Worm (Caenorhabditis elegans) whole organism, L4 larva: ENCODE measurements around the gene gskl-1.

Source experiments
- F10B5.3 ChIP-seq: sonication (generic microtip); optimal IDR thresholded peaks from 2 replicates; lab custom pipeline; 2016; ENCODE audit warnings: mild to moderate bottlenecking, missing genetic modification characterization, missing compliant biosample characterization
- F44E2.7 ChIP-seq: fragments of 200-800 bp; sonication (Bioruptor generic); IDR thresholded peaks from 2 replicates; pipeline ENCODE4 v2.1.2; 2022; ENCODE audit warnings: missing genetic modification characterization, missing compliant biosample characterization
- R02D3.7 ChIP-seq: fragments of 150-350 bp; sonication (generic microtip); optimal IDR thresholded peaks from 3 replicates; lab custom pipeline; 2014; ENCODE audit warnings: missing biosample characterization, missing genetic modification characterization
- T20F7.1 ChIP-seq: fragments of 200-800 bp; sonication (Bioruptor generic); optimal IDR thresholded peaks from 2 replicates; lab custom pipeline; 2018; ENCODE audit warnings: mild to moderate bottlenecking, missing genetic modification characterization, missing compliant biosample characterization
- Y5F2A.4 ChIP-seq: fragments of 200-800 bp; sonication (Bioruptor generic); optimal IDR thresholded peaks from 2 replicates; lab custom pipeline; 2018; ENCODE audit warnings: mild to moderate bottlenecking, missing genetic modification characterization, missing compliant biosample characterization
- Y75B8A.6 ChIP-seq: fragments of 200-800 bp; sonication (Bioruptor generic); IDR thresholded peaks from 2 replicates; pipeline ENCODE4 v1.3.6; 2022; ENCODE audit warnings: missing genetic modification reagents, missing genetic modification characterization, missing compliant biosample characterization
- aha-1 ChIP-seq: fragments of 150-350 bp; peaks from one replicate; lab custom pipeline; 2014; ENCODE audit warnings: missing biosample characterization, missing genetic modification characterization
- ceh-28 ChIP-seq: fragments of 150-350 bp; optimal IDR thresholded peaks from 2 replicates; lab custom pipeline; 2014; ENCODE audit warnings: missing biosample characterization, missing genetic modification reagents, missing genetic modification characterization
- ceh-32 ChIP-seq: sonication (generic microtip); optimal IDR thresholded peaks from 2 replicates; lab custom pipeline; 2016; ENCODE audit warnings: mild to moderate bottlenecking, missing genetic modification characterization, missing compliant biosample characterization; ENCODE audit not compliant: poor library complexity
- ceh-62 ChIP-seq: sonication (generic microtip); optimal IDR thresholded peaks from 2 replicates; lab custom pipeline; 2017; ENCODE audit warnings: missing biosample characterization, missing genetic modification characterization
- ceh-82 ChIP-seq: sonication (generic microtip); optimal IDR thresholded peaks from 2 replicates; lab custom pipeline; 2017; ENCODE audit warnings: missing biosample characterization, missing genetic modification characterization
- cey-2 ChIP-seq: sonication (generic microtip); optimal IDR thresholded peaks from 3 replicates; lab custom pipeline; 2017; ENCODE audit warnings: missing genetic modification characterization, mild to moderate bottlenecking, missing compliant biosample characterization, antibody characterized with exemption, borderline replicate concordance; ENCODE audit not compliant: insufficient read depth
- daf-12 ChIP-seq: fragments of 150-350 bp; optimal IDR thresholded peaks from 2 replicates; lab custom pipeline; 2014; ENCODE audit warnings: missing biosample characterization, missing genetic modification reagents, missing genetic modification characterization
- daf-16 ChIP-seq, 3 experiments: sonication (generic microtip); optimal IDR thresholded peaks; 2 replicates each; lab custom pipeline; 2016 to 2017; ENCODE audit warnings: missing genetic modification characterization in 3 of 3, missing genetic modification reagents in 3 of 3, mild to moderate bottlenecking in 2 of 3, missing compliant biosample characterization in 2 of 3, missing biosample characterization in 1 of 3, moderate library complexity in 1 of 3
- dmd-6 ChIP-seq: fragments of 200-800 bp; sonication (Bioruptor generic); IDR thresholded peaks from 2 replicates; pipeline ENCODE4 v1.3.6; 2022; ENCODE audit warnings: missing genetic modification reagents, missing genetic modification characterization, missing compliant biosample characterization
- dmd-9 ChIP-seq: fragments of 200-800 bp; sonication (Bioruptor generic); IDR thresholded peaks from 2 replicates; pipeline ENCODE4 v1.3.6; 2022; ENCODE audit warnings: missing genetic modification reagents, missing genetic modification characterization, missing compliant biosample characterization
- dpl-1 ChIP-seq: fragments of 150-350 bp; optimal IDR thresholded peaks from 2 replicates; lab custom pipeline; 2014; ENCODE audit warnings: missing biosample characterization, missing genetic modification reagents, missing genetic modification characterization
- dve-1 ChIP-seq: sonication (generic microtip); optimal IDR thresholded peaks from 2 replicates; lab custom pipeline; 2017; ENCODE audit warnings: antibody characterized with exemption, mild to moderate bottlenecking, missing genetic modification characterization, missing compliant biosample characterization; ENCODE audit not compliant: insufficient read depth
- egl-43 ChIP-seq: fragments of 200-800 bp; sonication (Bioruptor generic); IDR thresholded peaks from 2 replicates; pipeline ENCODE4 v1.3.6; 2022; ENCODE audit warnings: missing genetic modification reagents, missing genetic modification characterization, missing compliant biosample characterization
- fos-1 ChIP-seq: fragments of 150-350 bp; optimal IDR thresholded peaks from 2 replicates; lab custom pipeline; 2014; ENCODE audit warnings: missing biosample characterization, missing genetic modification characterization
- gei-8 ChIP-seq: fragments of 200-800 bp; sonication (Bioruptor generic); optimal IDR thresholded peaks from 2 replicates; lab custom pipeline; 2018; ENCODE audit warnings: mild to moderate bottlenecking, missing genetic modification characterization, missing compliant biosample characterization
- hlh-11 ChIP-seq: fragments of 200-800 bp; sonication (Bioruptor generic); optimal IDR thresholded peaks from 2 replicates; lab custom pipeline; 2018; ENCODE audit warnings: mild to moderate bottlenecking, missing genetic modification characterization, missing compliant biosample characterization
- jun-1 ChIP-seq: fragments of 150-350 bp; optimal IDR thresholded peaks from 2 replicates; lab custom pipeline; 2014; ENCODE audit warnings: missing biosample characterization, missing genetic modification reagents, missing genetic modification characterization
- lin-13 ChIP-seq: fragments of 150-350 bp; optimal IDR thresholded peaks from 2 replicates; lab custom pipeline; 2014; ENCODE audit warnings: missing biosample characterization, missing genetic modification reagents, missing genetic modification characterization
- lin-38 ChIP-seq: fragments of 200-800 bp; sonication (Bioruptor generic); IDR thresholded peaks from 2 replicates; pipeline ENCODE4 v1.3.6; 2022; ENCODE audit warnings: missing genetic modification reagents, missing genetic modification characterization, missing compliant biosample characterization
- lsy-2 ChIP-seq, 2 experiments: fragments of 150-350 bp in 1 of 2; sonication (generic microtip) in 1 of 2; optimal IDR thresholded peaks; 2 replicates each; lab custom pipeline; 2014 to 2017; ENCODE audit warnings: missing biosample characterization in 2 of 2, missing genetic modification characterization in 2 of 2
- madf-9 ChIP-seq: fragments of 200-800 bp; sonication (Bioruptor generic); conservative IDR thresholded peaks from 2 replicates; pipeline ENCODE4 v1.3.6; 2022; ENCODE audit warnings: missing genetic modification reagents, missing genetic modification characterization, missing compliant biosample characterization
- mdl-1 ChIP-seq, 2 experiments: fragments of 150-350 bp in 1 of 2; sonication (generic microtip) in 1 of 2; optimal IDR thresholded peaks; 2 replicates each; lab custom pipeline; 2014 to 2017; ENCODE audit warnings: missing biosample characterization in 2 of 2, missing genetic modification characterization in 2 of 2
- mep-1 ChIP-seq: fragments of 150-350 bp; sonication (generic microtip); optimal IDR thresholded peaks from 3 replicates; lab custom pipeline; 2014; ENCODE audit warnings: missing biosample characterization, missing genetic modification characterization
- mxl-2 ChIP-seq: fragments of 200-800 bp; sonication (Bioruptor generic); conservative IDR thresholded peaks from 2 replicates; pipeline ENCODE4 v1.3.6; 2022; ENCODE audit warnings: missing genetic modification reagents, missing genetic modification characterization, missing compliant biosample characterization
- mxl-3 ChIP-seq: fragments of 200-800 bp; sonication (Bioruptor generic); optimal IDR thresholded peaks from 2 replicates; lab custom pipeline; 2018; ENCODE audit warnings: mild to moderate bottlenecking, missing genetic modification characterization, missing compliant biosample characterization
- nhr-10 ChIP-seq: fragments of 150-350 bp; optimal IDR thresholded peaks from 2 replicates; lab custom pipeline; 2014; ENCODE audit warnings: missing biosample characterization, missing genetic modification characterization
- nhr-11 ChIP-seq: fragments of 150-350 bp; optimal IDR thresholded peaks from 2 replicates; lab custom pipeline; 2014; ENCODE audit warnings: missing biosample characterization, missing genetic modification characterization
- nhr-111 ChIP-seq: fragments of 200-800 bp; sonication (Bioruptor generic); optimal IDR thresholded peaks from 2 replicates; lab custom pipeline; 2018; ENCODE audit warnings: mild to moderate bottlenecking, missing genetic modification characterization, missing compliant biosample characterization
- nhr-25 ChIP-seq: sonication (generic microtip); optimal IDR thresholded peaks from 2 replicates; lab custom pipeline; 2017; ENCODE audit warnings: missing genetic modification characterization, mild to moderate bottlenecking, missing compliant biosample characterization, antibody characterized with exemption, moderate library complexity, borderline replicate concordance; ENCODE audit not compliant: insufficient read depth
- nhr-6 ChIP-seq: fragments of 150-350 bp; optimal IDR thresholded peaks from 2 replicates; lab custom pipeline; 2014; ENCODE audit warnings: missing biosample characterization, missing genetic modification characterization
- pha-4 ChIP-seq, 2 experiments: fragments of 150-350 bp in 1 of 2; fragments of 200-800 bp in 1 of 2; sonication (Bioruptor generic) in 1 of 2; IDR thresholded peaks in 1 of 2; optimal IDR thresholded peaks in 1 of 2; 2 replicates each; pipeline versions ENCODE4 v1.3.6 to Lab custom; 2014 to 2022; ENCODE audit warnings: missing genetic modification characterization in 2 of 2, missing genetic modification reagents in 2 of 2, missing biosample characterization in 1 of 2, missing compliant biosample characterization in 1 of 2
- php-3 ChIP-seq: fragments of 200-800 bp; sonication (Bioruptor generic); IDR thresholded peaks from 2 replicates; pipeline ENCODE4 v1.3.6; 2022; ENCODE audit warnings: missing genetic modification reagents, missing genetic modification characterization, missing compliant biosample characterization
- pqm-1 ChIP-seq: sonication (generic microtip); optimal IDR thresholded peaks from 2 replicates; lab custom pipeline; 2017; ENCODE audit warnings: missing biosample characterization, missing genetic modification characterization
- rbr-2 ChIP-seq: sonication (generic microtip); optimal IDR thresholded peaks from 2 replicates; lab custom pipeline; 2016; ENCODE audit warnings: missing genotype, missing genetic modification characterization, missing compliant biosample characterization
- set-16 ChIP-seq: fragments of 200-800 bp; sonication (Bioruptor generic); IDR thresholded peaks from 2 replicates; pipeline ENCODE4 v1.3.6; 2022; ENCODE audit warnings: missing genetic modification reagents, missing genetic modification characterization, missing compliant biosample characterization
- snpc-1.2 ChIP-seq: fragments of 200-800 bp; sonication (Bioruptor generic); IDR thresholded peaks from 2 replicates; pipeline ENCODE4 v1.3.6; 2022; ENCODE audit warnings: missing genetic modification reagents, missing genetic modification characterization, missing compliant biosample characterization
- snpc-4 ChIP-seq: fragments of 150-350 bp; optimal IDR thresholded peaks from 2 replicates; lab custom pipeline; 2014; ENCODE audit warnings: missing biosample characterization, missing genetic modification characterization
- spr-1 ChIP-seq: sonication (generic microtip); optimal IDR thresholded peaks from 2 replicates; lab custom pipeline; 2016; ENCODE audit warnings: mild to moderate bottlenecking, missing genetic modification characterization, missing compliant biosample characterization
- tag-97 ChIP-seq: fragments of 200-800 bp; sonication (Bioruptor generic); IDR thresholded peaks from 2 replicates; pipeline ENCODE4 v1.3.6; 2022; ENCODE audit warnings: missing genetic modification characterization, missing compliant biosample characterization
- unc-39 ChIP-seq: sonication (generic microtip); optimal IDR thresholded peaks from 2 replicates; lab custom pipeline; 2017; ENCODE audit warnings: missing biosample characterization, missing genetic modification characterization
- unc-62 ChIP-seq, 3 experiments: fragments of 150-350 bp in 1 of 3; sonication (generic microtip); optimal IDR thresholded peaks in 2 of 3; peaks in 1 of 3; 1 replicate in 1 of 3; 2 replicates in 2 of 3; lab custom pipeline; 2014 to 2017; ENCODE audit warnings: missing biosample characterization in 3 of 3, missing genetic modification characterization in 3 of 3, missing genetic modification reagents in 3 of 3, missing genotype in 1 of 3
- zag-1 ChIP-seq: fragments of 150-350 bp; optimal IDR thresholded peaks from 2 replicates; lab custom pipeline; 2014; ENCODE audit warnings: missing biosample characterization, missing genetic modification characterization
- zfp-2 ChIP-seq: sonication (generic microtip); optimal IDR thresholded peaks from 2 replicates; lab custom pipeline; 2016; ENCODE audit warnings: mild to moderate bottlenecking, missing genetic modification characterization, missing compliant biosample characterization
- zip-11 ChIP-seq: fragments of 200-800 bp; sonication (Bioruptor generic); IDR thresholded peaks from 2 replicates; pipeline ENCODE4 v1.3.6; 2022; ENCODE audit warnings: missing genetic modification characterization, missing compliant biosample characterization

gskl-1 gene

DNA sequence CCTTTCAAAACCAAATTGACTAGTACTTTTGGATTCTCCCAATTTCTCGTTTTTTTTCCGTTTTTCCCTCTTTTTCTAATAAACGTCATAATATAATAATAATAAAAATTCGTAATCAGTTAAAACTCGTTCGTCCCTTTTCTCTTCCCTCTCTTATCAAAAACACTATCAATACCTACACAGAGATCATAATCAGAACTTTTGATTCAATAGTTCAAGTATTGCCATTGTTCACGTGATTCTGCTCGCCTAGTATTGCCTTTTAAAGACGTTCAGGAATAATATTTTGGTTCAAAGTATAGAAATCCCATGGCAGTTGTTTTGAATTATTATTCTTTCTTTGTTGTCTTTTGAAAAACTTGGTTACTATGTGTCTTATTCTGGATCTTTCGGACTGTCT, 22.7 kb upstream of the gskl-1 start (continued):
- TF ChIP-seq snpc-4 (tag; lab: Kevin White, UChicago) (no peak), ceh-82 (tag; lab: Kevin White, UChicago) (no peak), mxl-2 (GFP tag; lab: Robert Waterston, UW) (no peak), tag-97 (GFP tag; lab: Robert Waterston, UW) (no peak), spr-1 (tag; lab: Kevin White, UChicago) (no peak), nhr-11 (tag; lab: Kevin White, UChicago) (no peak), aha-1 (tag; lab: Kevin White, UChicago) (peak; percentile 83), mxl-3 (GFP tag; lab: Kevin White, UChicago) (no peak), zfp-2 (tag; lab: Kevin White, UChicago) (no peak), madf-9 (no peak), jun-1 (no peak), dmd-6 (peak; percentile 89), F44E2.7 (GFP tag; lab: Robert Waterston, UW) (no peak), zip-11 (GFP tag; lab: Robert Waterston, UW) (no peak), Y75B8A.6 (GFP tag; lab: Robert Waterston, UW) (no peak), zag-1 (tag; lab: Kevin White, UChicago) (no peak), lin-38 (GFP tag; lab: Robert Waterston, UW) (no peak), gei-8 (no peak), rbr-2 (tag; lab: Kevin White, UChicago) (no peak), hlh-11 (tag; lab: Kevin White, UChicago) (peak; percentile 80), nhr-10 (peak; percentile 28), ceh-62 (no peak), R02D3.7 (tag; lab: Kevin White, UChicago) (no peak), Y5F2A.4 (GFP tag; lab: Kevin White, UChicago) (no peak), cey-2 (no peak), pha-4 (GFP tag; IDR thresholded peaks at IDR 0.05; lab: Robert Waterston, UW) (no peak), pha-4 (tag; optimal IDR thresholded peaks at IDR 0.05; lab: Kevin White, UChicago) (no peak), lin-13 (no peak), mdl-1 (tag; optimal IDR thresholded peaks at IDR 0.05; lab: Kevin White, UChicago) (peak in 1 of 2 experiments; percentile 82), daf-16 (GFP tag; optimal IDR thresholded peaks at IDR 0.05; lab: Kevin White, UChicago) (no peak), daf-16 (tag; optimal IDR thresholded peaks at IDR 0.05; lab: Kevin White, UChicago) (peak; percentile 98), unc-39 (tag; lab: Kevin White, UChicago) (no peak), T20F7.1 (GFP tag; lab: Kevin White, UChicago) (no peak), daf-12 (tag; lab: Kevin White, UChicago) (no peak), dmd-9 (GFP tag; lab: Robert Waterston, UW) (no peak), nhr-25 (no peak), nhr-111 (no peak), egl-43 (GFP tag; lab: Robert Waterston, UW) (no peak), ceh-32 (tag; lab: Kevin White, UChicago) (no peak), nhr-6 (tag; lab: Kevin White, UChicago) (no peak), set-16 (no peak), snpc-1.2 (GFP tag; lab: Robert Waterston, UW) (no peak), lsy-2 (tag; optimal IDR thresholded peaks at IDR 0.05; lab: Kevin White, UChicago) (peak in 1 of 2 experiments; percentile 32), dpl-1 (GFP tag; lab: Kevin White, UChicago) (no peak), ceh-28 (tag; lab: Kevin White, UChicago) (no peak), php-3 (GFP tag; lab: Robert Waterston, UW) (peak; percentile 91), fos-1 (tag; lab: Kevin White, UChicago) (no peak), mep-1 (tag; lab: Kevin White, UChicago) (peak; percentile 63), dve-1 (peak; percentile 93), F10B5.3 (tag; lab: Kevin White, UChicago) (no peak), pqm-1 (peak; percentile 93), unc-62 (GFP tag; optimal IDR thresholded peaks at IDR 0.05 in 1 of 2; lab: Kevin White, UChicago) (no peak), unc-62 (tag; optimal IDR thresholded peaks at IDR 0.05; lab: Kevin White, UChicago) (no peak)
